Fruit fly (Drosophila melanogaster): ENCODE measurements around the gene CG5815.

- TF ChIP-seq CG8478 (optimal IDR thresholded peaks at IDR 0.05), result no peak
- no peak for TF ChIP-seq CTCF (optimal IDR thresholded peaks at IDR 0.05)
Measured at dm6 chr3R:27091106-27091505, 21.3 kb upstream of the CG5815 start, which contains the start of gene Cpr97Eb.

Data from S2 (cell line).